Worm (Caenorhabditis elegans) whole organism, young adult: Measurements from ENCODE around the gene ttr-12.

Experiments used
- B0019.2 ChIP-seq: fragments of 200-800 bp; sonication (Bioruptor generic); conservative IDR thresholded peaks from 2 replicates; pipeline ENCODE4 v1.3.6; 2022; ENCODE audit warnings: missing genetic modification reagents, missing genetic modification characterization, missing compliant biosample characterization
- die-1 ChIP-seq: sonication (generic microtip); optimal IDR thresholded peaks from 2 replicates; lab custom pipeline; 2016; ENCODE audit warnings: missing genotype, mild to moderate bottlenecking, missing genetic modification characterization, missing compliant biosample characterization
- dpff-1 ChIP-seq: sonication (generic microtip); optimal IDR thresholded peaks from 2 replicates; lab custom pipeline; 2017; ENCODE audit warnings: mild to moderate bottlenecking, missing genetic modification characterization, missing compliant biosample characterization
- egl-18 ChIP-seq: fragments of 200-800 bp; sonication (Bioruptor generic); IDR thresholded peaks from 2 replicates; pipeline ENCODE4 v1.3.6; 2022; ENCODE audit warnings: missing genetic modification reagents, missing genetic modification characterization, missing compliant biosample characterization
- him-1 ChIP-seq: sonication (generic microtip); optimal IDR thresholded peaks from 2 replicates; lab custom pipeline; 2016; ENCODE audit warnings: missing genotype, missing genetic modification reagents, missing genetic modification characterization, missing compliant biosample characterization
- lin-35 ChIP-seq, 3 experiments: fragments of 150-350 bp in 2 of 3; sonication (generic microtip) in 1 of 3; optimal IDR thresholded peaks; 2 replicates each; lab custom pipeline; 2014 to 2018; ENCODE audit warnings: missing biosample characterization in 3 of 3, missing genetic modification characterization in 3 of 3, missing genetic modification reagents in 3 of 3
- nfya-1 ChIP-seq: sonication (generic microtip); optimal IDR thresholded peaks from 2 replicates; lab custom pipeline; 2017; ENCODE audit warnings: antibody characterized with exemption, missing compliant biosample characterization, missing genetic modification characterization, borderline replicate concordance; ENCODE audit not compliant: insufficient read depth
- tlf-1 ChIP-seq: fragments of 200-800 bp; sonication (Bioruptor generic); optimal IDR thresholded peaks from 2 replicates; lab custom pipeline; 2018; ENCODE audit warnings: mild to moderate bottlenecking, missing genetic modification characterization, missing compliant biosample characterization
- ztf-22 ChIP-seq: fragments of 200-800 bp; sonication (Bioruptor generic); optimal IDR thresholded peaks from 2 replicates; lab custom pipeline; 2018; ENCODE audit warnings: mild to moderate bottlenecking, missing genetic modification characterization, moderate library complexity, missing compliant biosample characterization

ce11 chrV:20631255-20631654, 22.7 kb upstream of the ttr-12 start, which contains the start of gene F46B3.14:
- TF ChIP-seq B0019.2 (GFP tag; lab: Robert Waterston, UW) = no peak
- TF ChIP-seq ztf-22 = no peak
- no peak for TF ChIP-seq die-1
- no peak for TF ChIP-seq him-1
- no peak for TF ChIP-seq nfya-1 (tag; lab: Kevin White, UChicago)
- TF ChIP-seq tlf-1 (GFP tag; lab: Kevin White, UChicago) = no peak
- no peak for TF ChIP-seq lin-35 (GFP tag; optimal IDR thresholded peaks at IDR 0.05; lab: Kevin White, UChicago)
- TF ChIP-seq dpff-1 (tag; lab: Kevin White, UChicago) = no peak
- no peak for TF ChIP-seq egl-18 (GFP tag; lab: Robert Waterston, UW)
